Fruit fly (Drosophila melanogaster) whole organism, wandering third instar larva: ENCODE data around the gene CG33346.
A peak's percentile ranks its signal among the peaks of the same experiment; 100 is the strongest.

Source experiments
- Abd-B ChIP-seq: fragments of >200 bp; optimal IDR thresholded peaks from 2 replicates; lab custom pipeline; 2017; ENCODE audit warnings: missing biosample characterization, missing genetic modification characterization
- CG32264 ChIP-seq: fragments of 200-800 bp; sonication (Bioruptor generic); optimal IDR thresholded peaks from 2 replicates; lab custom pipeline; 2016; ENCODE audit warnings: missing biosample characterization, missing genetic modification characterization
- CG9705 ChIP-seq: fragments of 200-800 bp; sonication (Bioruptor generic); optimal IDR thresholded peaks from 2 replicates; lab custom pipeline; 2018; ENCODE audit warnings: missing biosample characterization, mild to moderate bottlenecking, missing genetic modification characterization
- CrebA ChIP-seq: fragments of 200-800 bp; sonication (Bioruptor generic); optimal IDR thresholded peaks from 2 replicates; lab custom pipeline; 2016; ENCODE audit warnings: missing biosample characterization, mild to moderate bottlenecking, missing genetic modification characterization, borderline replicate concordance
- Dfd ChIP-seq: fragments of >200 bp; optimal IDR thresholded peaks from 2 replicates; lab custom pipeline; 2017; ENCODE audit warnings: missing biosample characterization, missing genetic modification characterization
- Dif ChIP-seq: fragments of 200-275, 200-300 bp; sonication (Bioruptor generic); optimal IDR thresholded peaks from 2 replicates; lab custom pipeline; 2018; ENCODE audit warnings: missing biosample characterization, missing genetic modification characterization; ENCODE audit not compliant: partially characterized antibody
- GATAd ChIP-seq: sonication (Bioruptor generic); optimal IDR thresholded peaks from 2 replicates; lab custom pipeline; 2016; ENCODE audit warnings: missing biosample characterization, missing genetic modification characterization
- HLH106 ChIP-seq: fragments of 200-800 bp; optimal IDR thresholded peaks from 3 replicates; lab custom pipeline; 2019; ENCODE audit warnings: missing biosample characterization, mild to moderate bottlenecking, missing genetic modification characterization, moderate library complexity
- Hnf4 ChIP-seq: fragments of 200-800 bp; sonication (Bioruptor generic); optimal IDR thresholded peaks from 2 replicates; lab custom pipeline; 2016; ENCODE audit warnings: missing biosample characterization, mild to moderate bottlenecking, missing genetic modification characterization
- Hr78 ChIP-seq: fragments of >200 bp; optimal IDR thresholded peaks from 2 replicates; lab custom pipeline; 2017; ENCODE audit warnings: missing biosample characterization, missing genetic modification characterization
- Hr83 ChIP-seq: fragments of 200-300 bp; sonication (Bioruptor generic); optimal IDR thresholded peaks from 2 replicates; lab custom pipeline; 2016; ENCODE audit warnings: missing biosample characterization, mild to moderate bottlenecking, missing genetic modification characterization, moderate library complexity; ENCODE audit not compliant: poor library complexity, severe bottlenecking
- Jra ChIP-seq: sonication (Bioruptor generic); optimal IDR thresholded peaks from 2 replicates; lab custom pipeline; 2016; ENCODE audit warnings: missing biosample characterization, missing genetic modification characterization
- Mio ChIP-seq: sonication (Bioruptor generic); optimal IDR thresholded peaks from 2 replicates; lab custom pipeline; 2016; ENCODE audit warnings: missing biosample characterization, missing genetic modification characterization
- Myc ChIP-seq: fragments of >200 bp; optimal IDR thresholded peaks from 2 replicates; lab custom pipeline; 2017
- N ChIP-seq: fragments of >200 bp; optimal IDR thresholded peaks from 2 replicates; lab custom pipeline; 2018; ENCODE audit warnings: missing biosample characterization, missing external identifiers, missing genetic modification characterization
- OdsH ChIP-seq: fragments of 200-800 bp; sonication (Bioruptor generic); optimal IDR thresholded peaks from 2 replicates; lab custom pipeline; 2016; ENCODE audit warnings: missing biosample characterization, mild to moderate bottlenecking, missing genetic modification characterization
- Rel ChIP-seq, 2 experiments: fragments of 200-800 bp; sonication (Bioruptor generic) in 1 of 2; optimal IDR thresholded peaks; 2 replicates in 1 of 2; 3 replicates in 1 of 2; lab custom pipeline; 2016 to 2019; ENCODE audit warnings: mild to moderate bottlenecking in 2 of 2, missing biosample characterization in 2 of 2, missing genetic modification characterization in 2 of 2, moderate library complexity in 1 of 2
- Sp1 ChIP-seq: fragments of 200-800 bp; sonication (Bioruptor generic); optimal IDR thresholded peaks from 3 replicates; lab custom pipeline; 2019; ENCODE audit warnings: missing biosample characterization, mild to moderate bottlenecking, missing genetic modification characterization, moderate library complexity
- Vsx2 ChIP-seq: fragments of 200-300, 225-300 bp; sonication (Bioruptor generic); optimal IDR thresholded peaks from 2 replicates; lab custom pipeline; 2018; ENCODE audit warnings: missing biosample characterization, missing genetic modification characterization; ENCODE audit not compliant: partially characterized antibody
- br ChIP-seq: fragments of 200-800 bp; sonication (Bioruptor generic); optimal IDR thresholded peaks from 2 replicates; lab custom pipeline; 2016; ENCODE audit warnings: missing biosample characterization, missing genetic modification characterization
- brk ChIP-seq: fragments of 200-800 bp; sonication (Bioruptor generic); optimal IDR thresholded peaks from 2 replicates; lab custom pipeline; 2016; ENCODE audit warnings: missing biosample characterization, mild to moderate bottlenecking, missing genetic modification characterization
- dl ChIP-seq, 2 experiments: fragments of 175-275, 200-275 bp in 1 of 2; fragments of 200-275 bp in 1 of 2; sonication (Bioruptor generic); optimal IDR thresholded peaks; lab custom pipeline; 2018; ENCODE audit warnings: mild to moderate bottlenecking in 2 of 2, missing biosample characterization in 2 of 2, missing genetic modification characterization in 2 of 2, moderate library complexity in 2 of 2; ENCODE audit not compliant: partially characterized antibody in 2 of 2, insufficient read depth in 1 of 2
- dmrt93B ChIP-seq: fragments of 200-800 bp; sonication (Bioruptor generic); optimal IDR thresholded peaks from 2 replicates; lab custom pipeline; 2018; ENCODE audit warnings: missing biosample characterization, mild to moderate bottlenecking, missing genetic modification characterization
- dsf ChIP-seq: sonication (Bioruptor generic); optimal IDR thresholded peaks from 2 replicates; lab custom pipeline; 2016; ENCODE audit warnings: missing biosample characterization, missing genetic modification characterization, borderline replicate concordance
- ey ChIP-seq: fragments of 200-800 bp; sonication (Bioruptor generic); optimal IDR thresholded peaks from 2 replicates; lab custom pipeline; 2016; ENCODE audit warnings: missing biosample characterization, missing genetic modification characterization
- foxo ChIP-seq, 2 experiments: fragments of 200-800 bp; sonication (Bioruptor generic); optimal IDR thresholded peaks; 2 replicates in 1 of 2; 3 replicates in 1 of 2; lab custom pipeline; 2016 to 2017; ENCODE audit warnings: missing biosample characterization in 2 of 2, missing genetic modification characterization in 2 of 2
- fru ChIP-seq: fragments of 200-800 bp; sonication (Bioruptor generic); optimal IDR thresholded peaks from 3 replicates; lab custom pipeline; 2016; ENCODE audit warnings: missing biosample characterization, mild to moderate bottlenecking, missing genetic modification characterization
- h ChIP-seq: fragments of 200-800 bp; sonication (Bioruptor generic); optimal IDR thresholded peaks from 3 replicates; lab custom pipeline; 2016; ENCODE audit warnings: missing biosample characterization, mild to moderate bottlenecking, missing genetic modification characterization
- jim ChIP-seq: fragments of 175-275, 200-325 bp; sonication (Bioruptor generic); optimal IDR thresholded peaks from 2 replicates; lab custom pipeline; 2016; ENCODE audit warnings: missing biosample characterization, mild to moderate bottlenecking, missing genetic modification characterization
- lola ChIP-seq: fragments of >200 bp; optimal IDR thresholded peaks from 2 replicates; lab custom pipeline; 2017; ENCODE audit warnings: missing biosample characterization, missing genetic modification characterization
- pan ChIP-seq: fragments of >200 bp; optimal IDR thresholded peaks from 2 replicates; lab custom pipeline; 2017
- psq ChIP-seq: fragments of 200-800 bp; sonication (Bioruptor generic); optimal IDR thresholded peaks from 3 replicates; lab custom pipeline; 2017; ENCODE audit warnings: missing biosample characterization, mild to moderate bottlenecking, missing genetic modification characterization, moderate library complexity
- rgr ChIP-seq: fragments of 200-800 bp; sonication (Bioruptor generic); optimal IDR thresholded peaks from 3 replicates; lab custom pipeline; 2016; ENCODE audit warnings: missing biosample characterization, mild to moderate bottlenecking, missing genetic modification characterization
- sage ChIP-seq: fragments of 200-800 bp; sonication (Bioruptor generic); optimal IDR thresholded peaks from 2 replicates; lab custom pipeline; 2016; ENCODE audit warnings: missing biosample characterization, mild to moderate bottlenecking, missing genetic modification characterization
- sv ChIP-seq: fragments of 200-800 bp; sonication (Bioruptor generic); optimal IDR thresholded peaks from 3 replicates; lab custom pipeline; 2016; ENCODE audit warnings: missing biosample characterization, missing genetic modification characterization
- tai ChIP-seq: sonication (Bioruptor generic); optimal IDR thresholded peaks from 2 replicates; lab custom pipeline; 2016; ENCODE audit warnings: missing biosample characterization, missing genetic modification characterization
- usp ChIP-seq: fragments of >200 bp; optimal IDR thresholded peaks from 2 replicates; lab custom pipeline; 2017; ENCODE audit warnings: missing biosample characterization, missing genetic modification characterization
- woc ChIP-seq: sonication (Bioruptor generic); optimal IDR thresholded peaks from 2 replicates; lab custom pipeline; 2016; ENCODE audit warnings: missing biosample characterization, mild to moderate bottlenecking, missing genetic modification characterization

CG33346 gene

dm6 chr3R:28656127-28656715 is 12.8 kb upstream of the CG33346 start:
- TF ChIP-seq ey (GFP tag; lab: Kevin White, UChicago) (peak; percentile 9), Rel (GFP tag; optimal IDR thresholded peaks at IDR 0.05; lab: Kevin White, UChicago) (no peak), Rel (tag; optimal IDR thresholded peaks at IDR 0.05; lab: Kevin White, UChicago) (no peak), fru (GFP tag; lab: Kevin White, UChicago) (peak; percentile 15), OdsH (GFP tag; lab: Kevin White, UChicago) (peak; percentile 20), Hr83 (no peak), rgr (GFP tag; lab: Kevin White, UChicago) (peak; percentile 16), pan (no peak), HLH106 (tag; lab: Kevin White, UChicago) (peak; percentile 28), h (peak; percentile 25)

dm6 chr3R:28662956-28663355 is 6.1 kb upstream of the CG33346 start:
- TF ChIP-seq CG9705 (GFP tag; lab: Kevin White, UChicago), result no peak
- TF ChIP-seq N (GFP tag; lab: Kevin White, UChicago), result no peak
- no peak for TF ChIP-seq Dif (GFP tag; lab: Kevin White, UChicago)
- TF ChIP-seq Abd-B (GFP tag; lab: Kevin White, UChicago), result no peak
- no peak for TF ChIP-seq h
- TF ChIP-seq dsf (GFP tag; lab: Kevin White, UChicago), result no peak
- no peak for TF ChIP-seq Hr83
- no peak for TF ChIP-seq tai (GFP tag; lab: Kevin White, UChicago)
- TF ChIP-seq pan, result no peak
- TF ChIP-seq Mio (GFP tag; lab: Kevin White, UChicago), result no peak
- TF ChIP-seq fru (GFP tag; lab: Kevin White, UChicago), result no peak
- no peak for TF ChIP-seq woc
- no peak for TF ChIP-seq psq (GFP tag; lab: Kevin White, UChicago)
- no peak for TF ChIP-seq sv
- no peak for TF ChIP-seq Jra (GFP tag; lab: Kevin White, UChicago)

- no peak for TF ChIP-seq Rel (GFP tag; optimal IDR thresholded peaks at IDR 0.05; lab: Kevin White, UChicago)
- peak; percentile 90 for TF ChIP-seq Rel (tag; optimal IDR thresholded peaks at IDR 0.05; lab: Kevin White, UChicago)
- no peak for TF ChIP-seq br (GFP tag; lab: Kevin White, UChicago)
Measured at dm6 chr3R:28670404-28670803, 1.4 kb downstream of the CG33346 start, which contains the start of gene Sid. Gene Sid (plus strand): TSS chr3R:28670704.

- TF ChIP-seq dl (GFP tag; optimal IDR thresholded peaks at IDR 0.05; lab: Kevin White, UChicago; ENCODE audit: insufficient read depth in 1 of 2, partially characterized antibody in 2 of 2) (no peak), foxo (GFP tag; optimal IDR thresholded peaks at IDR 0.05; lab: Kevin White, UChicago) (peak in 1 of 2 experiments; percentile 83), sage (GFP tag; lab: Kevin White, UChicago) (no peak), lola (no peak), Mio (GFP tag; lab: Kevin White, UChicago) (no peak), woc (no peak), Sp1 (GFP tag; lab: Kevin White, UChicago) (no peak), jim (no peak), usp (GFP tag; lab: Kevin White, UChicago) (no peak), CG9705 (GFP tag; lab: Kevin White, UChicago) (peak; percentile 52), Dfd (GFP tag; lab: Kevin White, UChicago) (no peak), h (peak; percentile 83), psq (GFP tag; lab: Kevin White, UChicago) (peak; percentile 62), brk (GFP tag; lab: Kevin White, UChicago) (peak; percentile 48), br (GFP tag; lab: Kevin White, UChicago) (peak; percentile 80), rgr (GFP tag; lab: Kevin White, UChicago) (peak; percentile 72), CG32264 (no peak), HLH106 (tag; lab: Kevin White, UChicago) (peak; percentile 69), fru (GFP tag; lab: Kevin White, UChicago) (peak; percentile 71), Rel (GFP tag; optimal IDR thresholded peaks at IDR 0.05; lab: Kevin White, UChicago) (no peak), Rel (tag; optimal IDR thresholded peaks at IDR 0.05; lab: Kevin White, UChicago) (peak; percentile 21), tai (GFP tag; lab: Kevin White, UChicago) (peak; percentile 85), Myc (lab: Kevin White, UChicago) (peak; percentile 95), sv (peak; percentile 37), Hr83 (peak; percentile 76), Hnf4 (GFP tag; lab: Kevin White, UChicago) (peak; percentile 78), ey (GFP tag; lab: Kevin White, UChicago) (peak; percentile 66), Vsx2 (GFP tag; lab: Kevin White, UChicago) (no peak), Abd-B (GFP tag; lab: Kevin White, UChicago) (no peak), dsf (GFP tag; lab: Kevin White, UChicago) (peak; percentile 60), OdsH (GFP tag; lab: Kevin White, UChicago) (peak; percentile 73), GATAd (no peak), Jra (GFP tag; lab: Kevin White, UChicago) (peak; percentile 65), Dif (GFP tag; lab: Kevin White, UChicago) (no peak), Hr78 (no peak), pan (no peak), N (GFP tag; lab: Kevin White, UChicago) (no peak), dmrt93B (GFP tag; lab: Kevin White, UChicago) (peak; percentile 64), CrebA (peak; percentile 37)
- TF ChIP-seq, all 38 proteins: peak for 21
Measured at dm6 chr3R:28672134-28672533, 3.1 kb downstream of the CG33346 start.
